Worm (Caenorhabditis elegans) whole organism, L1 larva: Measurements from ENCODE around the gene F58H1.7.

ENCODE experiments used
- C04F5.9 ChIP-seq: sonication (generic microtip); optimal IDR thresholded peaks from 2 replicates; lab custom pipeline; 2016; ENCODE audit warnings: missing genetic modification characterization, missing compliant biosample characterization
- C16A3.4 ChIP-seq: fragments of 150-350 bp; optimal IDR thresholded peaks from 2 replicates; lab custom pipeline; 2014; ENCODE audit warnings: missing biosample characterization, missing genetic modification characterization
- C34B4.2 ChIP-seq: sonication (generic microtip); optimal IDR thresholded peaks from 2 replicates; lab custom pipeline; 2017; ENCODE audit warnings: mild to moderate bottlenecking, missing genetic modification characterization, missing compliant biosample characterization
- F16B12.6 ChIP-seq: fragments of 150-350 bp; optimal IDR thresholded peaks from 2 replicates; lab custom pipeline; 2014; ENCODE audit warnings: missing biosample characterization, missing genetic modification characterization
- aha-1 ChIP-seq: fragments of 150-350 bp; optimal IDR thresholded peaks from 2 replicates; lab custom pipeline; 2014; ENCODE audit warnings: missing biosample characterization, missing genetic modification characterization
- aly-2 ChIP-seq: fragments of 150-350 bp; optimal IDR thresholded peaks from 2 replicates; lab custom pipeline; 2014; ENCODE audit warnings: missing biosample characterization, missing genetic modification characterization
- blmp-1 ChIP-seq: fragments of 150-350 bp; optimal IDR thresholded peaks from 2 replicates; lab custom pipeline; 2014; ENCODE audit warnings: missing biosample characterization, missing genetic modification characterization
- ceh-63 ChIP-seq: fragments of 200-800 bp; sonication (Bioruptor generic); optimal IDR thresholded peaks from 2 replicates; lab custom pipeline; 2018; ENCODE audit warnings: mild to moderate bottlenecking, missing genetic modification characterization, missing compliant biosample characterization
- ceh-8 ChIP-seq: fragments of 200-800 bp; sonication (Bioruptor generic); optimal IDR thresholded peaks from 2 replicates; lab custom pipeline; 2018; ENCODE audit warnings: mild to moderate bottlenecking, missing genetic modification characterization, moderate library complexity, missing compliant biosample characterization
- ceh-82 ChIP-seq, 3 experiments: fragments of 150-350 bp in 1 of 3; sonication (generic microtip) in 2 of 3; optimal IDR thresholded peaks; 2 replicates each; lab custom pipeline; 2014 to 2017; ENCODE audit warnings: missing biosample characterization in 3 of 3, missing genetic modification characterization in 3 of 3
- ceh-90 ChIP-seq: sonication (generic microtip); optimal IDR thresholded peaks from 2 replicates; lab custom pipeline; 2016; ENCODE audit warnings: missing genetic modification characterization, missing compliant biosample characterization
- ces-1 ChIP-seq: fragments of 150-350 bp; optimal IDR thresholded peaks from 2 replicates; lab custom pipeline; 2014; ENCODE audit warnings: missing biosample characterization, missing genetic modification reagents, missing genetic modification characterization
- dpl-1 ChIP-seq, 3 experiments: fragments of 150-350 bp in 2 of 3; sonication (generic microtip) in 1 of 3; optimal IDR thresholded peaks; 2 replicates each; lab custom pipeline; 2014 to 2017; ENCODE audit warnings: missing biosample characterization in 3 of 3, missing genetic modification characterization in 3 of 3, missing genetic modification reagents in 3 of 3
- dsc-1 ChIP-seq: sonication (generic microtip); optimal IDR thresholded peaks from 2 replicates; lab custom pipeline; 2016; ENCODE audit warnings: mild to moderate bottlenecking, missing genetic modification characterization, missing compliant biosample characterization
- efl-1 ChIP-seq, 4 experiments: fragments of 150-350 bp; optimal IDR thresholded peaks in 3 of 4; peaks in 1 of 4; 1 replicate in 1 of 4; 2 replicates in 3 of 4; lab custom pipeline; 2014; ENCODE audit warnings: missing biosample characterization in 2 of 4, missing genetic modification characterization in 2 of 4, missing genetic modification reagents in 2 of 4
- efl-3 ChIP-seq: fragments of 200-800 bp; sonication (Bioruptor generic); optimal IDR thresholded peaks from 2 replicates; lab custom pipeline; 2018; ENCODE audit warnings: mild to moderate bottlenecking, missing genetic modification characterization, missing compliant biosample characterization
- elt-2 ChIP-seq: sonication (generic microtip); optimal IDR thresholded peaks from 2 replicates; lab custom pipeline; 2016; ENCODE audit warnings: missing genetic modification characterization, mild to moderate bottlenecking, inconsistent platforms, missing compliant biosample characterization, missing genetic modification reagents
- ets-5 ChIP-seq: fragments of 200-800 bp; sonication (Bioruptor generic); IDR thresholded peaks from 2 replicates; pipeline ENCODE4 v1.3.6; 2022; ENCODE audit warnings: missing genetic modification characterization, missing compliant biosample characterization
- fkh-10 ChIP-seq: sonication (generic microtip); optimal IDR thresholded peaks from 2 replicates; lab custom pipeline; 2017; ENCODE audit warnings: missing biosample characterization, missing genetic modification reagents, missing genetic modification characterization
- fkh-4 ChIP-seq: sonication (generic microtip); optimal IDR thresholded peaks from 2 replicates; lab custom pipeline; 2016; ENCODE audit warnings: missing compliant biosample characterization, missing genetic modification characterization, borderline replicate concordance
- grh-1 ChIP-seq: fragments of 200-800 bp; sonication (Bioruptor generic); IDR thresholded peaks from 2 replicates; pipeline ENCODE4 v1.3.6; 2022; ENCODE audit warnings: missing genetic modification reagents, missing genetic modification characterization, missing compliant biosample characterization
- hpl-2 ChIP-seq: fragments of 150-350 bp; optimal IDR thresholded peaks from 2 replicates; lab custom pipeline; 2014; ENCODE audit warnings: missing biosample characterization, missing genetic modification reagents, missing genetic modification characterization
- irx-1 ChIP-seq: sonication (generic microtip); optimal IDR thresholded peaks from 2 replicates; lab custom pipeline; 2016; ENCODE audit warnings: missing genetic modification characterization, missing compliant biosample characterization
- isw-1 ChIP-seq: fragments of 200-800 bp; sonication (Bioruptor generic); IDR thresholded peaks from 2 replicates; pipeline ENCODE4 v1.3.6; 2022; ENCODE audit warnings: missing genetic modification characterization, missing compliant biosample characterization
- jun-1 ChIP-seq: fragments of 150-350 bp; optimal IDR thresholded peaks from 2 replicates; lab custom pipeline; 2014; ENCODE audit warnings: missing biosample characterization, missing genetic modification reagents, missing genetic modification characterization
- lin-14 ChIP-seq: fragments of 200-800 bp; sonication (Bioruptor generic); optimal IDR thresholded peaks from 2 replicates; lab custom pipeline; 2018; ENCODE audit warnings: mild to moderate bottlenecking, missing genetic modification characterization, moderate library complexity, missing compliant biosample characterization
- lin-35 ChIP-seq, 2 experiments: fragments of 150-350 bp; optimal IDR thresholded peaks; 2 replicates each; lab custom pipeline; 2014; ENCODE audit warnings: missing biosample characterization in 2 of 2, missing genetic modification characterization in 2 of 2, missing genetic modification reagents in 2 of 2
- lin-39 ChIP-seq: fragments of 150-350 bp; optimal IDR thresholded peaks from 2 replicates; lab custom pipeline; 2014; ENCODE audit warnings: missing biosample characterization, missing genetic modification reagents, missing genetic modification characterization
- lsy-2 ChIP-seq, 2 experiments: fragments of 150-350 bp; optimal IDR thresholded peaks; 2 replicates each; lab custom pipeline; 2014; ENCODE audit warnings: missing biosample characterization in 2 of 2, missing genetic modification characterization in 2 of 2
- mab-9 ChIP-seq: fragments of 200-800 bp; sonication (Bioruptor generic); IDR thresholded peaks from 2 replicates; pipeline ENCODE4 v1.3.6; 2022; ENCODE audit warnings: missing genetic modification reagents, missing genetic modification characterization, missing compliant biosample characterization
- mdl-1 ChIP-seq, 2 experiments: fragments of 150-350 bp; optimal IDR thresholded peaks; 2 replicates each; lab custom pipeline; 2014 to 2017; ENCODE audit warnings: missing biosample characterization in 2 of 2, missing genetic modification characterization in 2 of 2, inconsistent platforms in 1 of 2
- mef-2 ChIP-seq: fragments of 150-350 bp; optimal IDR thresholded peaks from 2 replicates; lab custom pipeline; 2014; ENCODE audit warnings: missing biosample characterization, missing genetic modification characterization
- mep-1 ChIP-seq: fragments of 150-350 bp; optimal IDR thresholded peaks from 2 replicates; lab custom pipeline; 2014; ENCODE audit warnings: missing biosample characterization, missing genetic modification characterization
- nhr-19 ChIP-seq: fragments of 200-800 bp; sonication (Bioruptor generic); conservative IDR thresholded peaks from 2 replicates; pipeline ENCODE4 v1.3.6; 2022; ENCODE audit warnings: missing genetic modification characterization, missing compliant biosample characterization
- nhr-28 ChIP-seq: fragments of 150-350 bp; optimal IDR thresholded peaks from 2 replicates; lab custom pipeline; 2014; ENCODE audit warnings: missing biosample characterization, missing genetic modification characterization
- nhr-71 ChIP-seq: sonication (generic microtip); optimal IDR thresholded peaks from 2 replicates; lab custom pipeline; 2016; ENCODE audit warnings: mild to moderate bottlenecking, missing genetic modification characterization, moderate library complexity, missing compliant biosample characterization
- nhr-76 ChIP-seq: sonication (generic microtip); optimal IDR thresholded peaks from 2 replicates; lab custom pipeline; 2017; ENCODE audit warnings: missing biosample characterization, missing genetic modification characterization
- nhr-84 ChIP-seq: sonication (generic microtip); optimal IDR thresholded peaks from 2 replicates; lab custom pipeline; 2017; ENCODE audit warnings: missing biosample characterization, missing genetic modification characterization
- nhr-85 ChIP-seq: sonication (generic microtip); peaks from one replicate; lab custom pipeline; 2016; ENCODE audit warnings: missing genetic modification characterization, inconsistent platforms, missing compliant biosample characterization
- nhr-90 ChIP-seq: sonication (generic microtip); optimal IDR thresholded peaks from 2 replicates; lab custom pipeline; 2016; ENCODE audit warnings: mild to moderate bottlenecking, missing genetic modification characterization, missing compliant biosample characterization; ENCODE audit not compliant: poor library complexity
- pag-3 ChIP-seq: sonication (generic microtip); optimal IDR thresholded peaks from 2 replicates; lab custom pipeline; 2017; ENCODE audit warnings: missing genetic modification characterization, mild to moderate bottlenecking, missing compliant biosample characterization, antibody characterized with exemption, borderline replicate concordance; ENCODE audit not compliant: insufficient read depth
- pax-3 ChIP-seq: fragments of 200-800 bp; sonication (Bioruptor generic); optimal IDR thresholded peaks from 2 replicates; lab custom pipeline; 2018; ENCODE audit warnings: mild to moderate bottlenecking, missing genetic modification characterization, moderate library complexity, missing compliant biosample characterization
- pqm-1 ChIP-seq: sonication (generic microtip); optimal IDR thresholded peaks from 3 replicates; lab custom pipeline; 2017; ENCODE audit warnings: missing biosample characterization, missing genetic modification characterization
- snpc-4 ChIP-seq: fragments of 150-350 bp; optimal IDR thresholded peaks from 2 replicates; lab custom pipeline; 2014; ENCODE audit warnings: missing biosample characterization, missing genetic modification characterization
- snu-23 ChIP-seq: sonication (generic microtip); optimal IDR thresholded peaks from 2 replicates; lab custom pipeline; 2016; ENCODE audit warnings: missing genetic modification characterization, missing compliant biosample characterization
- sox-4 ChIP-seq: sonication (generic microtip); optimal IDR thresholded peaks from 2 replicates; lab custom pipeline; 2016; ENCODE audit warnings: missing genetic modification characterization, missing compliant biosample characterization
- sup-37 ChIP-seq: fragments of 200-800 bp; sonication (Bioruptor generic); optimal IDR thresholded peaks from 2 replicates; lab custom pipeline; 2018; ENCODE audit warnings: mild to moderate bottlenecking, missing genetic modification characterization, missing compliant biosample characterization
- swsn-7 ChIP-seq: sonication (generic microtip); optimal IDR thresholded peaks from 2 replicates; lab custom pipeline; 2016; ENCODE audit warnings: missing genetic modification characterization, missing compliant biosample characterization
- tbx-2 ChIP-seq: sonication (generic microtip); optimal IDR thresholded peaks from 2 replicates; lab custom pipeline; 2016; ENCODE audit warnings: missing genetic modification characterization, missing compliant biosample characterization
- unc-130 ChIP-seq: fragments of 150-350 bp; optimal IDR thresholded peaks from 2 replicates; lab custom pipeline; 2017; ENCODE audit warnings: missing biosample characterization, missing genetic modification characterization, inconsistent platforms
- unc-86 ChIP-seq: sonication (generic microtip); optimal IDR thresholded peaks from 2 replicates; lab custom pipeline; 2016; ENCODE audit warnings: missing genetic modification characterization, missing compliant biosample characterization
- xbp-1 ChIP-seq: sonication (generic microtip); optimal IDR thresholded peaks from 2 replicates; lab custom pipeline; 2016; ENCODE audit warnings: missing genetic modification characterization, missing compliant biosample characterization
- ztf-11 ChIP-seq, 2 experiments: sonication (generic microtip); optimal IDR thresholded peaks; 2 replicates each; lab custom pipeline; 2016 to 2017; ENCODE audit warnings: missing genetic modification characterization in 2 of 2, missing biosample characterization in 1 of 2, missing compliant biosample characterization in 1 of 2

Gene F58H1.7

ce11 chrV:11982309-11982708 is 17.7 kb upstream of the F58H1.7 start, which contains the start of gene rpt-1:
Gene rpt-1 (minus strand): TSS chrV:11982397.
- TF ChIP-seq xbp-1 (tag; lab: Kevin White, UChicago) (peak; percentile 55), swsn-7 (peak; percentile 51), ceh-63 (GFP tag; lab: Kevin White, UChicago) (no peak), nhr-71 (tag; lab: Kevin White, UChicago) (peak; percentile 69), aly-2 (tag; lab: Kevin White, UChicago) (peak; percentile 21), pax-3 (tag; lab: Kevin White, UChicago) (no peak), jun-1 (peak; percentile 1), ceh-8 (GFP tag; lab: Kevin White, UChicago) (no peak), irx-1 (no peak), pag-3 (tag; lab: Kevin White, UChicago) (no peak), lin-39 (tag; lab: Kevin White, UChicago) (no peak), mep-1 (tag; lab: Kevin White, UChicago) (peak; percentile 74), elt-2 (no peak), dsc-1 (tag; lab: Kevin White, UChicago) (peak; percentile 32), nhr-84 (no peak), C34B4.2 (tag; lab: Kevin White, UChicago) (no peak), ces-1 (GFP tag; lab: Kevin White, UChicago) (no peak), fkh-4 (tag; lab: Kevin White, UChicago) (no peak), nhr-19 (GFP tag; lab: Robert Waterston, UW) (peak; percentile 49), hpl-2 (GFP tag; lab: Kevin White, UChicago) (no peak), pqm-1 (tag; lab: Kevin White, UChicago) (no peak), unc-86 (tag; lab: Kevin White, UChicago) (peak; percentile 24), snu-23 (GFP tag; lab: Kevin White, UChicago) (peak; percentile 68), sup-37 (GFP tag; lab: Kevin White, UChicago) (no peak), nhr-85 (tag; lab: Kevin White, UChicago) (peak; percentile 59), ceh-82 (tag; optimal IDR thresholded peaks at IDR 0.05; lab: Kevin White, UChicago) (peak; percentile 41 to 76 (median 71)), lsy-2 (tag; optimal IDR thresholded peaks at IDR 0.05; lab: Kevin White, UChicago) (peak; percentile 66 to 88), efl-1 (optimal IDR thresholded peaks at IDR 0.05; lab: Kevin White, UChicago) (peak; percentile 92 to 98), efl-1 (GFP tag; optimal IDR thresholded peaks at IDR 0.05 in 1 of 2; lab: Kevin White, UChicago) (peak; percentile 91 to 99), nhr-90 (tag; lab: Kevin White, UChicago) (peak; percentile 6), grh-1 (GFP tag; lab: Robert Waterston, UW) (no peak), mef-2 (tag; lab: Kevin White, UChicago) (no peak), fkh-10 (no peak), mab-9 (GFP tag; lab: Robert Waterston, UW) (no peak), dpl-1 (GFP tag; optimal IDR thresholded peaks at IDR 0.05; lab: Kevin White, UChicago) (peak; percentile 85 to 95 (median 91)), ztf-11 (tag; optimal IDR thresholded peaks at IDR 0.05; lab: Kevin White, UChicago) (no peak), isw-1 (GFP tag; lab: Robert Waterston, UW) (peak; percentile 52), sox-4 (tag; lab: Kevin White, UChicago) (no peak), blmp-1 (tag; lab: Kevin White, UChicago) (peak; percentile 84), efl-3 (GFP tag; lab: Kevin White, UChicago) (no peak), unc-130 (tag; lab: Kevin White, UChicago) (peak; percentile 79), lin-35 (GFP tag; optimal IDR thresholded peaks at IDR 0.05; lab: Kevin White, UChicago) (peak; percentile 91 to 97), ets-5 (GFP tag; lab: Robert Waterston, UW) (no peak), aha-1 (tag; lab: Kevin White, UChicago) (no peak), lin-14 (GFP tag; lab: Kevin White, UChicago) (peak; percentile 65), ceh-90 (no peak), C16A3.4 (peak; percentile 73), nhr-28 (tag; lab: Kevin White, UChicago) (no peak), C04F5.9 (no peak), mdl-1 (tag; optimal IDR thresholded peaks at IDR 0.05; lab: Kevin White, UChicago) (peak in 1 of 2 experiments; percentile 68), tbx-2 (tag; lab: Kevin White, UChicago) (peak; percentile 60), F16B12.6 (tag; lab: Kevin White, UChicago) (peak; percentile 55), snpc-4 (tag; lab: Kevin White, UChicago) (peak; percentile 94), nhr-76 (tag; lab: Kevin White, UChicago) (no peak)
